Worm (Caenorhabditis elegans) whole organism, young adult: ENCODE data around the gene spe-19.

Source experiments
- F10E7.11 ChIP-seq: sonication (generic microtip); optimal IDR thresholded peaks from 2 replicates; lab custom pipeline; 2017; ENCODE audit warnings: mild to moderate bottlenecking, missing genetic modification characterization, moderate library complexity, missing compliant biosample characterization
- F23B12.7 ChIP-seq: sonication (generic microtip); optimal IDR thresholded peaks from 2 replicates; lab custom pipeline; 2017; ENCODE audit warnings: missing genetic modification characterization, mild to moderate bottlenecking, missing compliant biosample characterization, antibody characterized with exemption, moderate library complexity; ENCODE audit not compliant: insufficient read depth
- F39B2.1 ChIP-seq: fragments of 200-800 bp; sonication (Bioruptor generic); IDR thresholded peaks from 2 replicates; pipeline ENCODE4 v1.3.6; 2022; ENCODE audit warnings: missing genetic modification reagents, missing genetic modification characterization, missing compliant biosample characterization
- F52B5.7 ChIP-seq: sonication (generic microtip); optimal IDR thresholded peaks from 2 replicates; lab custom pipeline; 2016; ENCODE audit warnings: mild to moderate bottlenecking, missing genetic modification characterization, missing compliant biosample characterization
- attf-5 ChIP-seq: fragments of 200-800 bp; sonication (Bioruptor generic); optimal IDR thresholded peaks from 2 replicates; lab custom pipeline; 2018; ENCODE audit warnings: mild to moderate bottlenecking, missing genetic modification characterization, missing compliant biosample characterization
- lin-26 ChIP-seq: fragments of 200-800 bp; sonication (Bioruptor generic); IDR thresholded peaks from 2 replicates; pipeline ENCODE4 v1.3.6; 2022; ENCODE audit warnings: missing genetic modification reagents, missing genetic modification characterization, missing compliant biosample characterization
- nfyb-1 ChIP-seq: fragments of 200-800 bp; sonication (Bioruptor generic); IDR thresholded peaks from 2 replicates; pipeline ENCODE4 v1.3.6; 2022; ENCODE audit warnings: missing genetic modification reagents, missing genetic modification characterization, missing compliant biosample characterization
- pha-4 ChIP-seq: fragments of 150-350 bp; sonication (generic microtip); optimal IDR thresholded peaks from 2 replicates; lab custom pipeline; 2014; ENCODE audit warnings: missing biosample characterization, missing genetic modification reagents, missing genetic modification characterization
- ztf-26 ChIP-seq: sonication (generic microtip); optimal IDR thresholded peaks from 2 replicates; lab custom pipeline; 2017; ENCODE audit warnings: missing genetic modification characterization, missing compliant biosample characterization

DNA sequence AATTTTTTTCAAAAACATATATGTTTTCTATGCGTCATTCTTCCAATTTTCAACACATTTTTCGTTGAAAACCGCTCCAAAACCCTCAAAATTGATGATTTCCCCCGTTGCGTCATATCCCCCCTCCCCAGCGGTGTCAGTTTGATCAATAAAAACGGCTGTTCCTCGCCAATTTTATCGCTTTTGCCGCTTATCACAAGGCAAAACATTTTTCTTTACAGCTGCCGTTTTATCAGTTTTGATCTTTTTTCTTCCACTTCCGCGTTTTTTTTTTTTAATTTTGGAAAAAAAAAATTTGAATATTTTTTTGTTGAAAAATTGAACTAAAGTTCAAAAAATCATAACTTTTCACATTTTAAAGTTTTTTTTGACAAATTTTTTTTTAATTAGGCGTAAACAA lies 36.0 kb downstream of the spe-19 start:
- TF ChIP-seq F39B2.1 (GFP tag; lab: Robert Waterston, UW) (no peak), ztf-26 (tag; lab: Kevin White, UChicago) (no peak), nfyb-1 (GFP tag; lab: Robert Waterston, UW) (no peak), F23B12.7 (tag; lab: Kevin White, UChicago) (no peak), attf-5 (GFP tag; lab: Kevin White, UChicago) (no peak), lin-26 (no peak), F10E7.11 (tag; lab: Kevin White, UChicago) (no peak), pha-4 (tag; lab: Kevin White, UChicago) (no peak), F52B5.7 (tag; lab: Kevin White, UChicago) (no peak)
